Fruit fly (Drosophila melanogaster) whole organism, embryonic: Measurements from ENCODE around the gene Coq2.

Experiments used
- CG1024 ChIP-seq: fragments of 200-800 bp; sonication (Bioruptor generic); IDR thresholded peaks from 2 replicates; pipeline ENCODE4 v1.3.6; 2022; ENCODE audit warnings: missing biosample characterization, missing genetic modification characterization
- CG17802 ChIP-seq: fragments of 200-800 bp; sonication (Bioruptor generic); optimal IDR thresholded peaks from 2 replicates; lab custom pipeline; 2018; ENCODE audit warnings: missing biosample characterization, mild to moderate bottlenecking, missing genetic modification characterization, moderate library complexity
- CG17912 ChIP-seq: fragments of 200-800 bp; sonication (Bioruptor generic); optimal IDR thresholded peaks from 2 replicates; lab custom pipeline; 2018; ENCODE audit warnings: missing biosample characterization, mild to moderate bottlenecking, missing genetic modification characterization
- CG32532 ChIP-seq: fragments of 200-800 bp; sonication (Bioruptor generic); IDR thresholded peaks from 2 replicates; pipeline ENCODE4 v1.3.6; 2022; ENCODE audit warnings: missing biosample characterization, missing genetic modification characterization
- CG3838 ChIP-seq: fragments of 200-800 bp; sonication (Bioruptor generic); optimal IDR thresholded peaks from 3 replicates; lab custom pipeline; 2016; ENCODE audit warnings: missing biosample characterization, missing genetic modification characterization
- E2f1 ChIP-seq: fragments of 200-800 bp; sonication (Bioruptor generic); IDR thresholded peaks from 2 replicates; pipeline ENCODE4 v1.3.6; 2022; ENCODE audit warnings: missing biosample characterization, missing genetic modification characterization
- Hr39 ChIP-seq: fragments of >200 bp; optimal IDR thresholded peaks from 2 replicates; lab custom pipeline; 2017
- ash1 ChIP-seq: fragments of 200-800 bp; sonication (Bioruptor generic); optimal IDR thresholded peaks from 2 replicates; lab custom pipeline; 2018; ENCODE audit warnings: missing biosample characterization, mild to moderate bottlenecking, missing genetic modification characterization
- dpn ChIP-seq, 2 experiments: fragments of 200-800 bp; sonication (Bioruptor generic); optimal IDR thresholded peaks; 3 replicates each; lab custom pipeline; 2016; ENCODE audit warnings: missing biosample characterization in 2 of 2, missing genetic modification characterization in 2 of 2
- fd102C ChIP-seq: fragments of 200-800 bp; sonication (Bioruptor generic); optimal IDR thresholded peaks from 2 replicates; lab custom pipeline; 2018; ENCODE audit warnings: missing biosample characterization, mild to moderate bottlenecking, missing genetic modification characterization, moderate library complexity
- gfzf ChIP-seq: fragments of 200-800 bp; sonication (Bioruptor generic); optimal IDR thresholded peaks from 2 replicates; lab custom pipeline; 2016; ENCODE audit warnings: missing biosample characterization, mild to moderate bottlenecking, missing genetic modification characterization, moderate library complexity

dm6 chr3R:8303848-8304247, 12.5 kb downstream of the Coq2 start, which contains the start of gene nac:
- no peak for TF ChIP-seq ash1 (GFP tag; lab: Kevin White, UChicago)
- no peak for TF ChIP-seq Hr39
- TF ChIP-seq CG17802 (tag; lab: Kevin White, UChicago), result no peak
- peak; percentile 33; the same call in 1 of the 2 replicates for TF ChIP-seq CG32532
- TF ChIP-seq fd102C (GFP tag; lab: Kevin White, UChicago), result no peak
- TF ChIP-seq E2f1 (GFP tag; lab: Robert Waterston, UW), result no peak
- TF ChIP-seq CG17912 (GFP tag; lab: Kevin White, UChicago), result no peak
- TF ChIP-seq dpn (GFP tag; optimal IDR thresholded peaks at IDR 0.05; lab: Kevin White, UChicago), result peak; percentile 1 to 9
- TF ChIP-seq CG3838 (GFP tag; lab: Kevin White, UChicago), result no peak
- no peak for TF ChIP-seq gfzf (GFP tag; lab: Kevin White, UChicago)
- TF ChIP-seq CG1024 (GFP tag; lab: Robert Waterston, UW), result no peak
